Worm (Caenorhabditis elegans): ENCODE data around the gene F53A3.1.

Gene F53A3.1

ce11 chrIII:1918311-1918932, 25.0 kb downstream of the F53A3.1 start:
- no peak for TF ChIP-seq ama-1 (optimal IDR thresholded peaks at IDR 0.05)
- TF ChIP-seq pat-9 (tag; optimal IDR thresholded peaks at IDR 0.05): no peak
- TF ChIP-seq hlh-13 (GFP tag; optimal IDR thresholded peaks at IDR 0.05): no peak
- TF ChIP-seq K02D7.2 (tag; optimal IDR thresholded peaks at IDR 0.05): no peak
- TF ChIP-seq lim-6 (tag; optimal IDR thresholded peaks at IDR 0.05): no peak
- TF ChIP-seq mec-3 (tag; optimal IDR thresholded peaks at IDR 0.05; ENCODE audit: borderline replicate concordance): no peak
- no peak for TF ChIP-seq nhr-232 (tag; optimal IDR thresholded peaks at IDR 0.05)
- TF ChIP-seq ceh-45 (GFP tag; IDR thresholded peaks at IDR 0.05): no peak
- TF ChIP-seq hlh-8 (tag; optimal IDR thresholded peaks at IDR 0.05): no peak
- TF ChIP-seq ceh-34 (tag; optimal IDR thresholded peaks at IDR 0.05): no peak
- TF ChIP-seq che-1 (tag; optimal IDR thresholded peaks at IDR 0.05): no peak
- TF ChIP-seq tbx-7 (tag; optimal IDR thresholded peaks at IDR 0.05): no peak
- TF ChIP-seq zip-5 (tag; optimal IDR thresholded peaks at IDR 0.05): no peak

- no peak for TF ChIP-seq ztf-16 (tag; optimal IDR thresholded peaks at IDR 0.05)
- peak; percentile 68 for TF ChIP-seq unc-42 (tag; optimal IDR thresholded peaks at IDR 0.05)
- TF ChIP-seq hlh-30 (tag; optimal IDR thresholded peaks at IDR 0.05; ENCODE audit: insufficient read depth): no peak
- TF ChIP-seq ceh-24 (tag; optimal IDR thresholded peaks at IDR 0.05): no peak
- TF ChIP-seq odd-2 (tag; optimal IDR thresholded peaks at IDR 0.05): no peak
- TF ChIP-seq hlh-13 (GFP tag; optimal IDR thresholded peaks at IDR 0.05): no peak
- TF ChIP-seq ceh-9 (tag; optimal IDR thresholded peaks at IDR 0.05): no peak
- no peak for TF ChIP-seq ceh-14 (tag; optimal IDR thresholded peaks at IDR 0.05)
- no peak for TF ChIP-seq unc-55 (GFP tag; optimal IDR thresholded peaks at IDR 0.05)
These were observed 37.8 kb downstream of the F53A3.1 start, which contains the start of the genes B0524.6 and pqn-41 for ce11 chrIII:1905589-1905988. Gene B0524.6 (minus strand): TSS chrIII:1905640. Gene pqn-41 (plus strand): TSS chrIII:1905958.

ce11 chrIII:1903966-1904365, 39.5 kb downstream of the F53A3.1 start:
- no peak for TF ChIP-seq sox-4 (tag; optimal IDR thresholded peaks at IDR 0.05)
- no peak for TF ChIP-seq ceh-30 (tag; optimal IDR thresholded peaks at IDR 0.05)
- no peak for TF ChIP-seq mec-3 (tag; optimal IDR thresholded peaks at IDR 0.05; ENCODE audit: borderline replicate concordance)
- TF ChIP-seq madf-2 (tag; optimal IDR thresholded peaks at IDR 0.05): no peak
- TF ChIP-seq ahr-1 (tag; optimal IDR thresholded peaks at IDR 0.05): no peak
- TF ChIP-seq ceh-19 (GFP tag; optimal IDR thresholded peaks at IDR 0.05): no peak
- TF ChIP-seq K09A11.1 (tag; optimal IDR thresholded peaks at IDR 0.05; ENCODE audit: insufficient read depth): no peak
- TF ChIP-seq hlh-6 (tag; optimal IDR thresholded peaks at IDR 0.05): no peak
- no peak for TF ChIP-seq lin-11 (tag; optimal IDR thresholded peaks at IDR 0.05)
- no peak for TF ChIP-seq nfya-1 (tag; optimal IDR thresholded peaks at IDR 0.05)
- no peak for TF ChIP-seq ztf-16 (tag; optimal IDR thresholded peaks at IDR 0.05)
- no peak for TF ChIP-seq ceh-6 (GFP tag; optimal IDR thresholded peaks at IDR 0.05)

DNA sequence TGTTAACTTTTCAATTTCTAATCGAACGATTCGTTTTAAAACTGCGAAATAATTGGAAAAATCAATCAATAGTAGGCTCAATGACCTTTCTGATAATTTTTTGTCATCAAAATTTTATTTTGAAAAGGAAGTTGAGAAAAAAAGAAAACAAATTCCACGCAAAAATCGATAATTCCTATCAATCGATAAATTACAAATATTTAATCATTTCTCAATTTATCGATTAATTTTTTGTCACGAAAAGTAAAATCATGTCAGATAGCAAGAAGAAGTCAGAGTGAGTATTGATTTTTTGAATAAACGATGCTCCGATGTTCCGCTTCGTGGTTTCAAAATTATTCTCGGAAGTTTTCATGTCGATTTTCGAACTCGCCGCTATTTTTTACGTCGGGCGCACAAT, 49.6 kb downstream of the F53A3.1 start, which contains the start of the genes B0524.5 and B0524.2:
Gene B0524.5, minus strand, starts transcription at position 40 of the 400 bp plus-strand sequence.
Gene B0524.2, plus strand, starts transcription at position 207 of the 400 bp plus-strand sequence.
- no peak for TF ChIP-seq unc-86 (tag; optimal IDR thresholded peaks at IDR 0.05)
- no peak for TF ChIP-seq eyg-1 (tag; optimal IDR thresholded peaks at IDR 0.05)
- TF ChIP-seq C08G9.2 (tag; optimal IDR thresholded peaks at IDR 0.05): no peak
- TF ChIP-seq ceh-22 (tag; optimal IDR thresholded peaks at IDR 0.05): no peak

DNA sequence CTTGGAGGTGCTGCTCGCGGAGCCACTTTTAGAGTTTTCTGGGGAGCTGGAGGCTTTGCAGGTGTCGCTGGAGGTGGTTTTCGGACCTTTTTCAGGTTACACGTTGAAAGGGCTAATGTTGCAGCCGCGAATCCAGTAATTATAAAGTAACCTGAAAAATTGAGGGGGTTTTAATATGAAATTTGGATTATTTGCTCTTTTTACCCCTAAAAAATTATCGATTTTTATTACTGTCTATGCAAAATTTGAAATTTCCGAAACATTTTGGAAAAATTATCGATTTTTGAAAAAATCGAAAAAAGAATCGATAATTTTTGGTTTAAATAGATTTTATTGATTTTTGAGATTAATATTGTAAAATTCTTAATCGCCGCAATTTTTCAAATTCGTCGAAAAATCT, 50.0 kb downstream of the F53A3.1 start:
- TF ChIP-seq hlh-13 (GFP tag; optimal IDR thresholded peaks at IDR 0.05) (no peak), ref-2 (tag; optimal IDR thresholded peaks at IDR 0.05) (no peak), unc-86 (tag; optimal IDR thresholded peaks at IDR 0.05) (no peak), ahr-1 (tag; optimal IDR thresholded peaks at IDR 0.05) (no peak), ttx-3 (tag; optimal IDR thresholded peaks at IDR 0.05) (no peak), lim-6 (tag; optimal IDR thresholded peaks at IDR 0.05) (no peak), hlh-15 (tag; optimal IDR thresholded peaks at IDR 0.05) (no peak), tbx-7 (tag; optimal IDR thresholded peaks at IDR 0.05) (no peak), pqm-1 (tag; optimal IDR thresholded peaks at IDR 0.05) (no peak), rnt-1 (tag; optimal IDR thresholded peaks at IDR 0.05) (no peak), C08G9.2 (tag; optimal IDR thresholded peaks at IDR 0.05) (no peak), ceh-24 (tag; optimal IDR thresholded peaks at IDR 0.05) (no peak), ceh-22 (tag; optimal IDR thresholded peaks at IDR 0.05) (no peak)
